Worm (Caenorhabditis elegans): ENCODE results near the gene T25D3.3.

T25D3.3 gene

DNA sequence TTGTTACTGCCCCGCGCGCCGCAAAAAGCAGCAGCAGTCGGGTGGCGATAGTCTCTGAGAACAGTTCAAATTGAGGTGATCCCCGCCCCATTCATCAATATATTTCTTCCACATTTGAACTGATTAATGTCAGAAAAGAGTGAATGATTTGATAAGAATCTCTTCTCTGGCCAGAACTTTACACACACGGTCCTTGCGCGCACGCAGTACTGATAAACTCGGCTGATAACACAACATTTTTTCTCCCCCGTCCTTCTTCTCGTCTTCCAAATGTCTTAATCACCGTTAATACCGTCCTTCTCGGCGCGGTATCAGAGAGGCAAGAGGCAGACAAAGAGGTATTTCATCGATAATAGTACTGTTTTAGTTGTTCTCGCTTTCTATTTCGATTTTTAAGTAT, 9.8 kb downstream of the T25D3.3 start, which contains the start of gene etr-1 (continued):
- TF ChIP-seq dve-1 (tag; optimal IDR thresholded peaks at IDR 0.05; ENCODE audit: insufficient read depth) (peak; percentile 88), dmd-6 (GFP tag; IDR thresholded peaks at IDR 0.05) (peak; percentile 92), aly-2 (tag; optimal IDR thresholded peaks at IDR 0.05) (no peak), unc-62 (GFP tag; optimal IDR thresholded peaks at IDR 0.05 in 1 of 2) (peak in 1 of 2 experiments; percentile 13), unc-62 (tag; optimal IDR thresholded peaks at IDR 0.05) (no peak), D1046.2 (GFP tag; IDR thresholded peaks at IDR 0.05) (no peak), ztf-11 (tag; optimal IDR thresholded peaks at IDR 0.05) (no peak), dmd-8 (GFP tag; IDR thresholded peaks at IDR 0.05) (no peak), lin-38 (GFP tag; IDR thresholded peaks at IDR 0.05) (peak; percentile 25; the same call in 1 of the 2 replicates), egl-27 (tag; optimal IDR thresholded peaks at IDR 0.05) (no peak), cey-2 (tag; optimal IDR thresholded peaks at IDR 0.05; ENCODE audit: borderline replicate concordance, insufficient read depth) (peak; percentile 48), fos-1 (tag; optimal IDR thresholded peaks at IDR 0.05) (no peak), hmg-1.1 (GFP tag; IDR thresholded peaks at IDR 0.05) (0 out of 2 replicates have a peak, but pooled peaks have one; percentile 12), daf-16 (GFP tag; optimal IDR thresholded peaks at IDR 0.05) (no peak), daf-16 (tag; optimal IDR thresholded peaks at IDR 0.05) (peak; percentile 82), saeg-2 (GFP tag; IDR thresholded peaks at IDR 0.05) (no peak), madf-5 (GFP tag; IDR thresholded peaks at IDR 0.05) (no peak), skn-1 (tag; optimal IDR thresholded peaks at IDR 0.05) (no peak), arid-1 (GFP tag; conservative IDR thresholded peaks at IDR 0.05) (0 out of 2 replicates have a peak, but pooled peaks have one; percentile 21), nhr-48 (tag; optimal IDR thresholded peaks at IDR 0.05) (peak; percentile 71), zip-2 (tag; optimal IDR thresholded peaks at IDR 0.05) (no peak), spr-1 (tag; optimal IDR thresholded peaks at IDR 0.05) (no peak), pqm-1 (tag; optimal IDR thresholded peaks at IDR 0.05) (peak; percentile 97), mxl-2 (GFP tag; conservative IDR thresholded peaks at IDR 0.05) (peak; percentile 37; the same call in 1 of the 2 replicates), unc-39 (tag; optimal IDR thresholded peaks at IDR 0.05) (no peak), lim-7 (GFP tag; IDR thresholded peaks at IDR 0.05) (no peak), nhr-25 (tag; optimal IDR thresholded peaks at IDR 0.05; ENCODE audit: borderline replicate concordance, insufficient read depth) (peak; percentile 16), jun-1 (tag; optimal IDR thresholded peaks at IDR 0.05) (peak; percentile 22), lin-1 (GFP tag; IDR thresholded peaks at IDR 0.05) (peak; percentile 70), ceh-20 (GFP tag; IDR thresholded peaks at IDR 0.05) (peak; percentile 61), nhr-237 (tag; optimal IDR thresholded peaks at IDR 0.05) (no peak), nhr-42 (GFP tag; IDR thresholded peaks at IDR 0.05) (0 out of 2 replicates have a peak, but pooled peaks have one; percentile 11), ceh-82 (tag; optimal IDR thresholded peaks at IDR 0.05) (no peak), dpl-1 (GFP tag; optimal IDR thresholded peaks at IDR 0.05) (peak; percentile 30), nhr-77 (tag; optimal IDR thresholded peaks at IDR 0.05) (peak; percentile 66), ztf-7 (tag; optimal IDR thresholded peaks at IDR 0.05) (no peak), aha-1 (tag) (peak; percentile 37), madf-9 (GFP tag; conservative IDR thresholded peaks at IDR 0.05) (no peak), mdt-29 (GFP tag; IDR thresholded peaks at IDR 0.05) (no peak), dmd-9 (GFP tag; IDR thresholded peaks at IDR 0.05) (no peak), hlh-11 (tag; optimal IDR thresholded peaks at IDR 0.05) (peak; percentile 94), F26F4.8 (GFP tag; conservative IDR thresholded peaks at IDR 0.05) (no peak), mep-1 (tag; optimal IDR thresholded peaks at IDR 0.05) (peak; percentile 16), nhr-28 (tag; optimal IDR thresholded peaks at IDR 0.05) (peak; percentile 92)

DNA sequence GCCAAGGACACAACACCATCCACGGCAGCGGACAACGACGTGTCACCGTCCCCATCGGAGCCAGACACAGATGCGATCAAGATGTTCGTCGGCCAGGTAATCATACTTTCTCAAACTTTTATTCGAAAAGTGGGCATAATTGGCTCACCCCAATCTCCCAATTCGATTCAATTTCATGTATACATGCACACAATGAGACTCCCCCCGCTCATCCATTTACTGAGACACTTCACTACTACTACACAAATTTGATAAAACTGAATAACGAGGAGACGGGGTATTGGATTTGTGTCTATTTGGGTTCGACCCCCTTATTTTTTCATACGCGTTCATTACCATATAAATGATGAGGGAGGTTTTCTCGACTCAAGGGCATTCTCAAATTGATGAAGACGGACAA, 10.8 kb downstream of the T25D3.3 start:
- TF ChIP-seq mes-2 (tag; optimal IDR thresholded peaks at IDR 0.05; ENCODE audit: poor library complexity, severe bottlenecking): peak; percentile 15
- TF ChIP-seq dmd-6 (GFP tag; IDR thresholded peaks at IDR 0.05): no peak

Data from whole organism, L4 larva.